Worm (Caenorhabditis elegans): ENCODE results near the gene F22B7.3.

- TF ChIP-seq snpc-4 (tag; optimal IDR thresholded peaks at IDR 0.05) (peak; percentile 47), sox-4 (tag; optimal IDR thresholded peaks at IDR 0.05) (no peak), dsc-1 (tag; optimal IDR thresholded peaks at IDR 0.05) (no peak), zip-4 (GFP tag; optimal IDR thresholded peaks at IDR 0.05) (no peak), Y116A8C.19 (tag; optimal IDR thresholded peaks at IDR 0.05; ENCODE audit: borderline replicate concordance) (no peak), nhr-11 (tag; optimal IDR thresholded peaks at IDR 0.05) (no peak)
Measured at ce11 chrIII:8630833-8631232, 17.9 kb upstream of the F22B7.3 start, which contains the start of gene dnj-10.

Measured in whole organism, L1 larva.